Fruit fly (Drosophila melanogaster): ENCODE data around the gene CG4364.

DNA sequence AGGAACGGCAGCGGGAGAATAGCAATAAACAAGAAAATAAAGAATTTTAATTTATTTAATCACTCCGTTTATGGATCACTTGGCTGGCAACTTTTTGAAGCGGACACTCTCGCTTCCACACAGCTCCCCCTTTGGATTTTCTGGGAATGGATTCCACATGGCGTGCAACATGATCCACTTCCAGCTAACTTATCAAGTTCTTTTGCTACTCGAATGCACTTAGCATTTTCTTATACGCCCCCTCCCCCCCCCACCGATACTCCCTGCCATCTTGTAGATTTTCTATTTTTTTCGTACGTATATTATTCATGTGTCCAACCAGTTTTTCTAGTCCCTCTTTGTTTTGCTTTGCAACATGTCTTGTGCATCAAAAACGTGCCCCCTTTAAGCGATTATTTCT, 6.7 kb downstream of the CG4364 start:
- TF ChIP-seq dl (GFP tag; optimal IDR thresholded peaks at IDR 0.05; ENCODE audit: insufficient read depth in 1 of 2, partially characterized antibody in 2 of 2) (no peak), Abd-B (GFP tag; optimal IDR thresholded peaks at IDR 0.05) (no peak), h (GFP tag; optimal IDR thresholded peaks at IDR 0.05) (no peak), Dfd (GFP tag; optimal IDR thresholded peaks at IDR 0.05) (no peak), br (GFP tag; optimal IDR thresholded peaks at IDR 0.05) (no peak), Jra (GFP tag; optimal IDR thresholded peaks at IDR 0.05) (no peak), lola (GFP tag; optimal IDR thresholded peaks at IDR 0.05) (no peak), psq (GFP tag; optimal IDR thresholded peaks at IDR 0.05) (no peak), dmrt93B (GFP tag; optimal IDR thresholded peaks at IDR 0.05) (no peak), usp (GFP tag; optimal IDR thresholded peaks at IDR 0.05) (no peak), OdsH (GFP tag; optimal IDR thresholded peaks at IDR 0.05) (no peak), CG32264 (GFP tag; optimal IDR thresholded peaks at IDR 0.05) (no peak)
